Fruit fly (Drosophila melanogaster) whole organism, adult: ENCODE measurements around the gene lva.

ENCODE experiments used
- CG11617 ChIP-seq: fragments of 200-800 bp; sonication (Bioruptor generic); optimal IDR thresholded peaks from 2 replicates; lab custom pipeline; 2017; ENCODE audit warnings: mild to moderate bottlenecking, missing biosample characterization, missing genetic modification reagents, missing genetic modification characterization
- CG7045 ChIP-seq: fragments of 200-800 bp; sonication (Bioruptor generic); optimal IDR thresholded peaks from 2 replicates; lab custom pipeline; 2017; ENCODE audit warnings: missing biosample characterization, mild to moderate bottlenecking, missing genetic modification characterization
- CG7101 ChIP-seq: fragments of 200-800 bp; sonication (Bioruptor generic); optimal IDR thresholded peaks from 2 replicates; lab custom pipeline; 2018; ENCODE audit warnings: missing biosample characterization, mild to moderate bottlenecking, missing genetic modification characterization, moderate library complexity
- Clk ChIP-seq: fragments of 200-800 bp; sonication (Bioruptor generic); optimal IDR thresholded peaks from 2 replicates; lab custom pipeline; 2017; ENCODE audit warnings: missing biosample characterization, missing genetic modification characterization

- TF ChIP-seq CG11617: no peak
- no peak for TF ChIP-seq CG7101 (tag; lab: Kevin White, UChicago)
- no peak for TF ChIP-seq CG7045 (GFP tag; lab: Kevin White, UChicago)
- no peak for TF ChIP-seq Clk
These were observed 16.2 kb downstream of the lva start, which contains the start of gene Vap33 for dm6 chrX:3948889-3949288.
